Fruit fly (Drosophila melanogaster) whole organism, embryonic: Measurements from ENCODE around the gene CG17855.
A peak's percentile ranks its signal among the peaks of the same experiment; 100 is the strongest.

Experiments
- ATbp ChIP-seq: fragments of 200-800 bp; sonication (Bioruptor generic); optimal IDR thresholded peaks from 2 replicates; lab custom pipeline; 2017; ENCODE audit warnings: missing biosample characterization, mild to moderate bottlenecking, missing genetic modification characterization, missing genetic modification reagents
- B-H1 ChIP-seq: fragments of 200-800 bp; sonication (Bioruptor generic); IDR thresholded peaks from 3 replicates; pipeline ENCODE4 v1.3.6; 2022; ENCODE audit warnings: missing biosample characterization, missing genetic modification characterization
- BtbVII ChIP-seq: fragments of 200-800 bp; sonication (Bioruptor generic); optimal IDR thresholded peaks from 3 replicates; lab custom pipeline; 2017; ENCODE audit warnings: missing biosample characterization, mild to moderate bottlenecking, missing genetic modification characterization
- CG10209 ChIP-seq: fragments of 200-800 bp; sonication (Bioruptor generic); optimal IDR thresholded peaks from 3 replicates; lab custom pipeline; 2017; ENCODE audit warnings: missing biosample characterization, mild to moderate bottlenecking, missing genetic modification characterization, missing genetic modification reagents
- CG10654 ChIP-seq: fragments of 200-800 bp; sonication (Bioruptor generic); optimal IDR thresholded peaks from 2 replicates; lab custom pipeline; 2016; ENCODE audit warnings: missing biosample characterization, missing genetic modification characterization
- CG10979 ChIP-seq: fragments of 200-800 bp; sonication (Bioruptor generic); optimal IDR thresholded peaks from 2 replicates; lab custom pipeline; 2018; ENCODE audit warnings: missing biosample characterization, mild to moderate bottlenecking, missing genetic modification characterization, moderate library complexity
- CG11247 ChIP-seq: fragments of 200-800 bp; sonication (Bioruptor generic); IDR thresholded peaks from 2 replicates; pipeline ENCODE4 v1.3.6; 2022; ENCODE audit warnings: missing biosample characterization, missing genetic modification characterization
- CG11695 ChIP-seq: fragments of 200-800 bp; sonication (Bioruptor generic); IDR thresholded peaks from 3 replicates; pipeline ENCODE4 v1.3.6; 2022; ENCODE audit warnings: missing biosample characterization, missing genetic modification characterization
- CG12236 ChIP-seq: fragments of 200-800 bp; sonication (Bioruptor generic); optimal IDR thresholded peaks from 2 replicates; lab custom pipeline; 2016; ENCODE audit warnings: missing biosample characterization, missing genetic modification characterization
- CG12769 ChIP-seq: fragments of 200-800 bp; sonication (Bioruptor generic); optimal IDR thresholded peaks from 2 replicates; lab custom pipeline; 2019; ENCODE audit warnings: missing biosample characterization, mild to moderate bottlenecking, missing genetic modification characterization, moderate library complexity
- CG13287 ChIP-seq: fragments of 200-800 bp; sonication (Bioruptor generic); IDR thresholded peaks from 2 replicates; pipeline ENCODE4 v1.3.6; 2022; ENCODE audit warnings: missing biosample characterization, missing genetic modification characterization; ENCODE audit not compliant: partially characterized antibody
- CG13296 ChIP-seq: fragments of 200-800 bp; sonication (Bioruptor generic); optimal IDR thresholded peaks from 3 replicates; lab custom pipeline; 2018; ENCODE audit warnings: missing biosample characterization, mild to moderate bottlenecking, missing genetic modification characterization
- CG15269 ChIP-seq: fragments of 200-800 bp; sonication (Bioruptor generic); optimal IDR thresholded peaks from 2 replicates; lab custom pipeline; 2018; ENCODE audit warnings: missing biosample characterization, mild to moderate bottlenecking, missing genetic modification characterization, moderate library complexity
- CG16815 ChIP-seq: fragments of 200-800 bp; sonication (Bioruptor generic); optimal IDR thresholded peaks from 3 replicates; lab custom pipeline; 2017; ENCODE audit warnings: missing biosample characterization, mild to moderate bottlenecking, missing genetic modification characterization
- CG2129 ChIP-seq: fragments of 200-800 bp; sonication (Bioruptor generic); IDR thresholded peaks from 2 replicates; pipeline ENCODE4 v1.3.6; 2022; ENCODE audit warnings: missing biosample characterization, missing genetic modification characterization; ENCODE audit not compliant: partially characterized antibody
- CG2678 ChIP-seq: fragments of 200-800 bp; sonication (Bioruptor generic); optimal IDR thresholded peaks from 3 replicates; lab custom pipeline; 2019; ENCODE audit warnings: missing biosample characterization, mild to moderate bottlenecking, missing genetic modification characterization, moderate library complexity
- CG2889 ChIP-seq: fragments of 200-800 bp; sonication (Bioruptor generic); IDR thresholded peaks from 3 replicates; pipeline ENCODE4 v1.3.6; 2022; ENCODE audit warnings: missing biosample characterization, missing genetic modification characterization
- CG3065 ChIP-seq: fragments of 200-800 bp; sonication (Bioruptor generic); optimal IDR thresholded peaks from 2 replicates; lab custom pipeline; 2016; ENCODE audit warnings: missing biosample characterization, missing genetic modification characterization
- CG4328 ChIP-seq: fragments of 200-800 bp; sonication (Bioruptor generic); optimal IDR thresholded peaks from 3 replicates; lab custom pipeline; 2017; ENCODE audit warnings: missing biosample characterization, missing genetic modification reagents, missing genetic modification characterization
- CG7556 ChIP-seq: fragments of 200-800 bp; sonication (Bioruptor generic); optimal IDR thresholded peaks from 2 replicates; lab custom pipeline; 2017; ENCODE audit warnings: missing biosample characterization, mild to moderate bottlenecking, missing genetic modification characterization
- CG8089 ChIP-seq: fragments of 200-800 bp; sonication (Bioruptor generic); optimal IDR thresholded peaks from 3 replicates; lab custom pipeline; 2016; ENCODE audit warnings: missing biosample characterization, missing genetic modification characterization
- CG9609 ChIP-seq: fragments of 200-800 bp; sonication (Bioruptor generic); optimal IDR thresholded peaks from 3 replicates; lab custom pipeline; 2016; ENCODE audit warnings: missing biosample characterization, missing genetic modification characterization
- CG9727 ChIP-seq: fragments of 200-800 bp; sonication (Bioruptor generic); optimal IDR thresholded peaks from 3 replicates; lab custom pipeline; 2017; ENCODE audit warnings: missing biosample characterization, mild to moderate bottlenecking, missing genetic modification characterization
- CG9797 ChIP-seq: fragments of 200-800 bp; sonication (Bioruptor generic); optimal IDR thresholded peaks from 3 replicates; lab custom pipeline; 2018; ENCODE audit warnings: missing biosample characterization, mild to moderate bottlenecking, missing genetic modification characterization
- CG9876 ChIP-seq: fragments of 200-800 bp; sonication (Bioruptor generic); optimal IDR thresholded peaks from 2 replicates; lab custom pipeline; 2016; ENCODE audit warnings: missing biosample characterization, missing genetic modification characterization
- Dip2 ChIP-seq: fragments of 200-800 bp; sonication (Bioruptor generic); IDR thresholded peaks from 2 replicates; pipeline ENCODE4 v1.3.6; 2022; ENCODE audit warnings: missing biosample characterization, missing genetic modification characterization
- Doc3 ChIP-seq: fragments of 200-800 bp; sonication (Bioruptor generic); IDR thresholded peaks from 3 replicates; pipeline ENCODE4 v1.3.6; 2022; ENCODE audit warnings: missing biosample characterization, missing genetic modification characterization; ENCODE audit not compliant: partially characterized antibody
- Fer3 ChIP-seq: fragments of 200-800 bp; sonication (Bioruptor generic); optimal IDR thresholded peaks from 2 replicates; lab custom pipeline; 2018; ENCODE audit warnings: missing biosample characterization, mild to moderate bottlenecking, missing genetic modification characterization, moderate library complexity
- Meics ChIP-seq: fragments of 200-800 bp; sonication (Bioruptor generic); optimal IDR thresholded peaks from 2 replicates; lab custom pipeline; 2017; ENCODE audit warnings: missing biosample characterization, mild to moderate bottlenecking, missing genetic modification characterization
- croc ChIP-seq: fragments of 200-800 bp; sonication (Bioruptor generic); conservative IDR thresholded peaks from 3 replicates; pipeline ENCODE4 v1.3.6; 2022; ENCODE audit warnings: missing biosample characterization, missing genetic modification characterization
- dan ChIP-seq: fragments of 200-800 bp; sonication (Bioruptor generic); IDR thresholded peaks from 2 replicates; pipeline ENCODE4 v1.3.6; 2022; ENCODE audit warnings: missing biosample characterization, missing genetic modification characterization
- eyg ChIP-seq: fragments of 200-800 bp; sonication (Bioruptor generic); optimal IDR thresholded peaks from 3 replicates; lab custom pipeline; 2016; ENCODE audit warnings: missing biosample characterization, missing genetic modification characterization
- fd64A ChIP-seq: fragments of 200-800 bp; sonication (Bioruptor generic); optimal IDR thresholded peaks from 3 replicates; lab custom pipeline; 2018; ENCODE audit warnings: missing biosample characterization, mild to moderate bottlenecking, missing genetic modification characterization
- fd96Cb ChIP-seq: fragments of 200-800 bp; sonication (Bioruptor generic); optimal IDR thresholded peaks from 2 replicates; lab custom pipeline; 2018; ENCODE audit warnings: missing biosample characterization, mild to moderate bottlenecking, missing genetic modification characterization, moderate library complexity
- gem ChIP-seq: fragments of 200-800 bp; sonication (Bioruptor generic); optimal IDR thresholded peaks from 2 replicates; lab custom pipeline; 2019; ENCODE audit warnings: missing biosample characterization, mild to moderate bottlenecking, missing genetic modification characterization, moderate library complexity
- grau ChIP-seq: fragments of 200-800 bp; optimal IDR thresholded peaks from 3 replicates; lab custom pipeline; 2019; ENCODE audit warnings: missing biosample characterization, mild to moderate bottlenecking, missing genetic modification characterization, moderate library complexity
- gsb-n ChIP-seq: fragments of 200-800 bp; sonication (Bioruptor generic); optimal IDR thresholded peaks from 3 replicates; lab custom pipeline; 2018; ENCODE audit warnings: missing biosample characterization, mild to moderate bottlenecking, missing genetic modification characterization
- hkb ChIP-seq, 2 experiments: fragments of 200-800 bp in 1 of 2; fragments of >200 bp in 1 of 2; sonication (Bioruptor generic) in 1 of 2; IDR thresholded peaks in 1 of 2; optimal IDR thresholded peaks in 1 of 2; 2 replicates each; pipeline versions ENCODE4 v1.3.6 to Lab custom; 2017 to 2022; ENCODE audit warnings: missing biosample characterization in 1 of 2, missing genetic modification characterization in 1 of 2
- lab ChIP-seq: fragments of 200-800 bp; sonication (Bioruptor generic); optimal IDR thresholded peaks from 3 replicates; lab custom pipeline; 2017; ENCODE audit warnings: missing biosample characterization, missing genetic modification characterization, mild to moderate bottlenecking, moderate library complexity, missing genetic modification reagents
- lov ChIP-seq, 2 experiments: fragments of 200-800 bp in 1 of 2; fragments of >200 bp in 1 of 2; sonication (Bioruptor generic) in 1 of 2; IDR thresholded peaks in 1 of 2; optimal IDR thresholded peaks in 1 of 2; 2 replicates in 1 of 2; 3 replicates in 1 of 2; pipeline versions ENCODE4 v1.3.6 to Lab custom; 2017 to 2022; ENCODE audit warnings: missing biosample characterization in 1 of 2, missing genetic modification characterization in 1 of 2
- mld ChIP-seq: fragments of 200-800 bp; sonication (Bioruptor generic); IDR thresholded peaks from 3 replicates; pipeline ENCODE4 v1.3.6; 2022; ENCODE audit warnings: missing biosample characterization, missing genetic modification characterization; ENCODE audit not compliant: partially characterized antibody
- nerfin-1 ChIP-seq: fragments of 200-800 bp; sonication (Bioruptor generic); optimal IDR thresholded peaks from 3 replicates; lab custom pipeline; 2019; ENCODE audit warnings: missing biosample characterization, mild to moderate bottlenecking, missing genetic modification characterization, moderate library complexity
- pan ChIP-seq, 4 experiments: fragments of >200 bp in 3 of 4; fragments of 200-800 bp in 1 of 4; sonication (Bioruptor generic) in 1 of 4; optimal IDR thresholded peaks in 3 of 4; IDR thresholded peaks in 1 of 4; 2 replicates each; pipeline versions ENCODE4 v1.3.6 to Lab custom; 2017 to 2022; ENCODE audit warnings: missing biosample characterization in 2 of 4, missing genetic modification characterization in 2 of 4, mixed read lengths in 1 of 4
- pho ChIP-seq: fragments of 200-800 bp; sonication (Bioruptor generic); optimal IDR thresholded peaks from 2 replicates; lab custom pipeline; 2016; ENCODE audit warnings: missing biosample characterization, missing genetic modification characterization
- phol ChIP-seq: fragments of 200-800 bp; sonication (Bioruptor generic); optimal IDR thresholded peaks from 3 replicates; lab custom pipeline; 2018; ENCODE audit warnings: missing biosample characterization, mild to moderate bottlenecking, missing genetic modification characterization, moderate library complexity
- sc ChIP-seq, 3 experiments: fragments of >200 bp in 2 of 3; fragments of 200-800 bp in 1 of 3; sonication (Bioruptor generic) in 1 of 3; optimal IDR thresholded peaks; 2 replicates in 2 of 3; 3 replicates in 1 of 3; lab custom pipeline; 2017; ENCODE audit warnings: mild to moderate bottlenecking in 1 of 3, missing biosample characterization in 1 of 3, missing genetic modification characterization in 1 of 3, missing genetic modification reagents in 1 of 3
- tio ChIP-seq: fragments of 200-800 bp; sonication (Bioruptor generic); optimal IDR thresholded peaks from 2 replicates; lab custom pipeline; 2017; ENCODE audit warnings: missing biosample characterization, missing genetic modification characterization, inconsistent platforms
- z ChIP-seq: fragments of 200-800 bp; sonication (Bioruptor generic); IDR thresholded peaks from 3 replicates; pipeline ENCODE4 v1.3.6; 2022; ENCODE audit warnings: missing biosample characterization, missing genetic modification characterization

CG17855 gene

dm6 chr2L:9509653-9510052 is 30.7 kb upstream of the CG17855 start (continued):
- peak; percentile 14 for TF ChIP-seq CG15269 (tag; lab: Kevin White, UChicago)
- TF ChIP-seq gem, result peak; percentile 2
- no peak for TF ChIP-seq CG9876 (GFP tag; lab: Kevin White, UChicago)
- TF ChIP-seq lab, result peak; percentile 53
- TF ChIP-seq BtbVII (GFP tag; lab: Kevin White, UChicago), result peak; percentile 65
- TF ChIP-seq hkb (optimal IDR thresholded peaks at IDR 0.05; lab: Kevin White, UChicago), result no peak
- TF ChIP-seq hkb (GFP tag; IDR thresholded peaks at IDR 0.05; lab: Robert Waterston, UW), result no peak
- peak; percentile 4 for TF ChIP-seq CG4328 (GFP tag; lab: Kevin White, UChicago)
- no peak for TF ChIP-seq fd96Cb (tag; lab: Kevin White, UChicago)
- TF ChIP-seq CG11695 (GFP tag; lab: Robert Waterston, UW), result 0 out of 3 replicates have a peak, but pooled peaks have one; percentile 6
- no peak for TF ChIP-seq phol
- TF ChIP-seq ATbp (GFP tag; lab: Kevin White, UChicago), result no peak
- TF ChIP-seq CG10209, result peak; percentile 41
- no peak for TF ChIP-seq croc (GFP tag; lab: Robert Waterston, UW)
- peak; percentile 21 for TF ChIP-seq pho (GFP tag; lab: Kevin White, UChicago)
- no peak for TF ChIP-seq B-H1 (GFP tag; lab: Robert Waterston, UW)
- no peak for TF ChIP-seq dan (GFP tag; lab: Robert Waterston, UW)
- no peak for TF ChIP-seq CG10654 (GFP tag; lab: Kevin White, UChicago)
- peak; percentile 41 for TF ChIP-seq CG12769 (tag; lab: Kevin White, UChicago)
- peak; percentile 77 for TF ChIP-seq CG13296
- peak; percentile 24 for TF ChIP-seq CG9727 (GFP tag; lab: Kevin White, UChicago)
- no peak for TF ChIP-seq CG9797 (GFP tag; lab: Kevin White, UChicago)
- no peak for TF ChIP-seq sc (optimal IDR thresholded peaks at IDR 0.05; lab: Kevin White, UChicago)
- peak; percentile 1 for TF ChIP-seq sc (GFP tag; optimal IDR thresholded peaks at IDR 0.05; lab: Kevin White, UChicago)
- TF ChIP-seq CG8089 (GFP tag; lab: Kevin White, UChicago), result no peak
- no peak for TF ChIP-seq CG2889
- no peak; the same call in 1 of the 2 replicates for TF ChIP-seq CG11247 (GFP tag; lab: Robert Waterston, UW)
- TF ChIP-seq mld (GFP tag; lab: Robert Waterston, UW), result no peak
- TF ChIP-seq CG2129, result no peak
- no peak for TF ChIP-seq nerfin-1 (tag; lab: Kevin White, UChicago)
- TF ChIP-seq Dip2 (GFP tag; lab: Robert Waterston, UW), result no peak
- TF ChIP-seq Meics (GFP tag; lab: Kevin White, UChicago), result peak; percentile 58
- TF ChIP-seq CG12236 (GFP tag; lab: Kevin White, UChicago), result no peak
- no peak for TF ChIP-seq CG3065 (GFP tag; lab: Kevin White, UChicago)
- no peak for TF ChIP-seq tio (GFP tag; lab: Kevin White, UChicago)
- no peak for TF ChIP-seq CG10979 (tag; lab: Kevin White, UChicago)
- no peak for TF ChIP-seq CG13287 (GFP tag; lab: Robert Waterston, UW)
- TF ChIP-seq gsb-n (tag; lab: Kevin White, UChicago), result no peak
- no peak for TF ChIP-seq z (GFP tag; lab: Robert Waterston, UW)
- TF ChIP-seq CG2678 (tag; lab: Kevin White, UChicago), result peak; percentile 54
- TF ChIP-seq lov (optimal IDR thresholded peaks at IDR 0.05; lab: Kevin White, UChicago), result no peak
- TF ChIP-seq lov (GFP tag; IDR thresholded peaks at IDR 0.05; lab: Robert Waterston, UW), result no peak
- TF ChIP-seq CG9609 (GFP tag; lab: Kevin White, UChicago), result no peak
- no peak for TF ChIP-seq Doc3 (GFP tag; lab: Robert Waterston, UW)
- TF ChIP-seq fd64A (GFP tag; lab: Kevin White, UChicago), result no peak
- TF ChIP-seq Fer3 (tag; lab: Kevin White, UChicago), result peak; percentile 21
- TF ChIP-seq CG16815 (GFP tag; lab: Kevin White, UChicago), result no peak
- peak; percentile 33 for TF ChIP-seq eyg (GFP tag; lab: Kevin White, UChicago)
- TF ChIP-seq grau (tag; lab: Kevin White, UChicago), result peak; percentile 16
- TF ChIP-seq pan (optimal IDR thresholded peaks at IDR 0.05; lab: Kevin White, UChicago), result no peak
- peak in 1 of 2 experiments; percentile 5 for TF ChIP-seq pan (GFP tag; optimal IDR thresholded peaks at IDR 0.05 in 1 of 2, IDR thresholded peaks at IDR 0.05 in 1 of 2)
- peak; percentile 23 for TF ChIP-seq CG7556 (GFP tag; lab: Kevin White, UChicago)
